Worm (Caenorhabditis elegans) whole organism, young adult: ENCODE results near the gene cav-2.

Experiments used
- B0019.2 ChIP-seq: fragments of 200-800 bp; sonication (Bioruptor generic); conservative IDR thresholded peaks from 2 replicates; pipeline ENCODE4 v1.3.6; 2022; ENCODE audit warnings: missing genetic modification reagents, missing genetic modification characterization, missing compliant biosample characterization
- C17E4.6 ChIP-seq: fragments of 200-800 bp; sonication (Bioruptor generic); IDR thresholded peaks from 2 replicates; pipeline ENCODE4 v1.3.6; 2022; ENCODE audit warnings: missing genetic modification reagents, missing genetic modification characterization, missing compliant biosample characterization
- F23B12.7 ChIP-seq: sonication (generic microtip); optimal IDR thresholded peaks from 2 replicates; lab custom pipeline; 2017; ENCODE audit warnings: missing genetic modification characterization, mild to moderate bottlenecking, missing compliant biosample characterization, antibody characterized with exemption, moderate library complexity; ENCODE audit not compliant: insufficient read depth
- F37B4.10 ChIP-seq: fragments of 200-800 bp; sonication (Bioruptor generic); IDR thresholded peaks from 2 replicates; pipeline ENCODE4 v1.3.6; 2022; ENCODE audit warnings: missing genetic modification characterization, missing compliant biosample characterization
- F57C9.4 ChIP-seq: sonication (generic microtip); optimal IDR thresholded peaks from 2 replicates; lab custom pipeline; 2017; ENCODE audit warnings: mild to moderate bottlenecking, missing genetic modification characterization, missing compliant biosample characterization
- K12H6.12 ChIP-seq: fragments of 200-800 bp; sonication (Bioruptor generic); optimal IDR thresholded peaks from 2 replicates; lab custom pipeline; 2018; ENCODE audit warnings: mild to moderate bottlenecking, missing genetic modification characterization, missing compliant biosample characterization
- T07F8.4 ChIP-seq: sonication (generic microtip); optimal IDR thresholded peaks from 2 replicates; lab custom pipeline; 2016; ENCODE audit warnings: mild to moderate bottlenecking, missing genetic modification characterization, moderate library complexity, missing compliant biosample characterization
- T26A5.8 ChIP-seq: sonication (generic microtip); optimal IDR thresholded peaks from 2 replicates; lab custom pipeline; 2016; ENCODE audit warnings: missing genetic modification characterization, missing compliant biosample characterization
- Y95B8A.8 ChIP-seq: fragments of 200-800 bp; sonication (Bioruptor generic); IDR thresholded peaks from 2 replicates; pipeline ENCODE4 v1.3.6; 2022; ENCODE audit warnings: missing genetic modification reagents, missing genetic modification characterization, missing compliant biosample characterization
- attf-3 ChIP-seq: fragments of 200-800 bp; sonication (Bioruptor generic); conservative IDR thresholded peaks from 2 replicates; pipeline ENCODE4 v1.3.6; 2022; ENCODE audit warnings: missing genetic modification reagents, missing genetic modification characterization, missing compliant biosample characterization
- bed-1 ChIP-seq: fragments of 200-800 bp; sonication (Bioruptor generic); IDR thresholded peaks from 2 replicates; pipeline ENCODE4 v1.3.6; 2022; ENCODE audit warnings: missing genetic modification reagents, missing genetic modification characterization, missing compliant biosample characterization
- ccch-3 ChIP-seq: fragments of 200-800 bp; sonication (Bioruptor generic); optimal IDR thresholded peaks from 2 replicates; lab custom pipeline; 2018; ENCODE audit warnings: mild to moderate bottlenecking, missing genetic modification characterization, missing compliant biosample characterization
- ceh-100 ChIP-seq: fragments of 200-800 bp; sonication (Bioruptor generic); IDR thresholded peaks from 2 replicates; pipeline ENCODE4 v1.3.6; 2022; ENCODE audit warnings: missing genetic modification reagents, missing genetic modification characterization, missing compliant biosample characterization
- ceh-40 ChIP-seq: fragments of 200-800 bp; sonication (Bioruptor generic); IDR thresholded peaks from 2 replicates; pipeline ENCODE4 v1.3.6; 2022; ENCODE audit warnings: missing genetic modification characterization, missing compliant biosample characterization
- dpl-1 ChIP-seq: fragments of 150-350 bp; optimal IDR thresholded peaks from 2 replicates; lab custom pipeline; 2014; ENCODE audit warnings: missing biosample characterization, missing genetic modification reagents, missing genetic modification characterization
- egl-18 ChIP-seq: fragments of 200-800 bp; sonication (Bioruptor generic); IDR thresholded peaks from 2 replicates; pipeline ENCODE4 v1.3.6; 2022; ENCODE audit warnings: missing genetic modification reagents, missing genetic modification characterization, missing compliant biosample characterization
- egl-44 ChIP-seq: fragments of 200-800 bp; sonication (Bioruptor generic); IDR thresholded peaks from 2 replicates; pipeline ENCODE4 v1.3.6; 2022; ENCODE audit warnings: missing genetic modification reagents, missing genetic modification characterization, missing compliant biosample characterization
- him-1 ChIP-seq: sonication (generic microtip); optimal IDR thresholded peaks from 2 replicates; lab custom pipeline; 2016; ENCODE audit warnings: missing genotype, missing genetic modification reagents, missing genetic modification characterization, missing compliant biosample characterization
- hlh-12 ChIP-seq: sonication (generic microtip); optimal IDR thresholded peaks from 2 replicates; lab custom pipeline; 2016; ENCODE audit warnings: missing genetic modification characterization, missing compliant biosample characterization
- hlh-26 ChIP-seq: fragments of 200-800 bp; sonication (Bioruptor generic); conservative IDR thresholded peaks from 2 replicates; pipeline ENCODE4 v1.3.6; 2022; ENCODE audit warnings: missing genetic modification reagents, missing genetic modification characterization, missing compliant biosample characterization
- lin-26 ChIP-seq: fragments of 200-800 bp; sonication (Bioruptor generic); IDR thresholded peaks from 2 replicates; pipeline ENCODE4 v1.3.6; 2022; ENCODE audit warnings: missing genetic modification reagents, missing genetic modification characterization, missing compliant biosample characterization
- lin-40 ChIP-seq: sonication (generic microtip); optimal IDR thresholded peaks from 2 replicates; lab custom pipeline; 2016; ENCODE audit warnings: missing genetic modification characterization, mild to moderate bottlenecking, missing compliant biosample characterization, missing genotype, missing genetic modification reagents
- lsl-1 ChIP-seq: fragments of 200-800 bp; sonication (Bioruptor generic); optimal IDR thresholded peaks from 2 replicates; lab custom pipeline; 2018; ENCODE audit warnings: mild to moderate bottlenecking, missing genetic modification characterization, moderate library complexity, missing compliant biosample characterization
- madf-3 ChIP-seq: fragments of 200-800 bp; sonication (Bioruptor generic); IDR thresholded peaks from 2 replicates; pipeline ENCODE4 v1.3.6; 2022; ENCODE audit warnings: missing genetic modification reagents, missing genetic modification characterization, missing compliant biosample characterization
- madf-6 ChIP-seq: fragments of 200-800 bp; sonication (Bioruptor generic); IDR thresholded peaks from 2 replicates; pipeline ENCODE4 v1.3.6; 2022; ENCODE audit warnings: missing genetic modification reagents, missing genetic modification characterization, missing compliant biosample characterization
- madf-8 ChIP-seq: fragments of 200-800 bp; sonication (Bioruptor generic); conservative IDR thresholded peaks from 2 replicates; pipeline ENCODE4 v1.3.6; 2022; ENCODE audit warnings: missing genetic modification reagents, missing genetic modification characterization, missing compliant biosample characterization
- mcd-1 ChIP-seq: fragments of 200-800 bp; sonication (Bioruptor generic); IDR thresholded peaks from 2 replicates; pipeline ENCODE4 v1.3.6; 2022; ENCODE audit warnings: missing genetic modification reagents, missing genetic modification characterization, missing compliant biosample characterization
- nfyb-1 ChIP-seq: fragments of 200-800 bp; sonication (Bioruptor generic); IDR thresholded peaks from 2 replicates; pipeline ENCODE4 v1.3.6; 2022; ENCODE audit warnings: missing genetic modification reagents, missing genetic modification characterization, missing compliant biosample characterization
- nhr-80 ChIP-seq: sonication (generic microtip); optimal IDR thresholded peaks from 2 replicates; lab custom pipeline; 2016; ENCODE audit warnings: missing genetic modification characterization, missing compliant biosample characterization
- nhr-90 ChIP-seq: sonication (generic microtip); optimal IDR thresholded peaks from 2 replicates; lab custom pipeline; 2016; ENCODE audit warnings: missing genotype, mild to moderate bottlenecking, missing genetic modification characterization, missing compliant biosample characterization
- repo-1 ChIP-seq: sonication (generic microtip); optimal IDR thresholded peaks from 2 replicates; lab custom pipeline; 2017; ENCODE audit warnings: mild to moderate bottlenecking, missing genetic modification characterization, missing compliant biosample characterization
- rpc-1 ChIP-seq, 2 experiments: fragments of 150-350 bp in 1 of 2; sonication (generic microtip) in 1 of 2; optimal IDR thresholded peaks; 2 replicates each; lab custom pipeline; 2014 to 2018; ENCODE audit warnings: missing biosample characterization in 1 of 2, missing genetic modification characterization in 1 of 2, missing genetic modification reagents in 1 of 2, missing genotype in 1 of 2
- snpc-3.4 ChIP-seq: sonication (generic microtip); optimal IDR thresholded peaks from 2 replicates; lab custom pipeline; 2017; ENCODE audit warnings: missing genetic modification characterization, mild to moderate bottlenecking, missing compliant biosample characterization, antibody characterized with exemption, moderate library complexity, missing genotype, missing genetic modification reagents
- tbp1 ChIP-seq: fragments of 200-800 bp; sonication (Bioruptor generic); optimal IDR thresholded peaks from 2 replicates; lab custom pipeline; 2018; ENCODE audit warnings: mild to moderate bottlenecking, missing genetic modification characterization, missing compliant biosample characterization
- xnd-1 ChIP-seq: sonication (generic microtip); optimal IDR thresholded peaks from 2 replicates; lab custom pipeline; 2016; ENCODE audit warnings: missing genotype, missing genetic modification reagents, missing genetic modification characterization, missing compliant biosample characterization
- ztf-26 ChIP-seq: sonication (generic microtip); optimal IDR thresholded peaks from 2 replicates; lab custom pipeline; 2017; ENCODE audit warnings: missing genetic modification characterization, missing compliant biosample characterization
- ztf-3 ChIP-seq: fragments of 200-800 bp; sonication (Bioruptor generic); optimal IDR thresholded peaks from 2 replicates; lab custom pipeline; 2018; ENCODE audit warnings: mild to moderate bottlenecking, missing genetic modification characterization, missing compliant biosample characterization
- ztf-6 ChIP-seq: fragments of 200-800 bp; sonication (Bioruptor generic); IDR thresholded peaks from 2 replicates; pipeline ENCODE4 v1.3.6; 2022; ENCODE audit warnings: missing genetic modification reagents, missing genetic modification characterization, missing compliant biosample characterization

Gene cav-2

ce11 chrV:13589494-13590176, 32.7 kb downstream of the cav-2 start, which contains the start of the genes F53F4.2 and F53F4.18:
Gene F53F4.2, minus strand, starts transcription at chrV:13589594.
Gene F53F4.18, plus strand, starts transcription at chrV:13590126.
- TF ChIP-seq ztf-3 (GFP tag; lab: Kevin White, UChicago): no peak
- no peak for TF ChIP-seq egl-18
- no peak for TF ChIP-seq ccch-3 (GFP tag; lab: Kevin White, UChicago)
- TF ChIP-seq bed-1 (GFP tag; lab: Robert Waterston, UW): no peak
- no peak for TF ChIP-seq nhr-90
- TF ChIP-seq ztf-26 (tag; lab: Kevin White, UChicago): no peak
- TF ChIP-seq T26A5.8: no peak
- TF ChIP-seq B0019.2: no peak
- TF ChIP-seq rpc-1 (optimal IDR thresholded peaks at IDR 0.05; lab: Kevin White, UChicago): no peak
- no peak for TF ChIP-seq rpc-1 (tag; optimal IDR thresholded peaks at IDR 0.05; lab: Kevin White, UChicago)
- no peak for TF ChIP-seq nfyb-1 (GFP tag; lab: Robert Waterston, UW)
- TF ChIP-seq K12H6.12 (tag; lab: Kevin White, UChicago): no peak
- TF ChIP-seq F37B4.10: no peak
- no peak for TF ChIP-seq lin-26
- no peak for TF ChIP-seq F23B12.7
- TF ChIP-seq, all 124 proteins: peak for 0

DNA sequence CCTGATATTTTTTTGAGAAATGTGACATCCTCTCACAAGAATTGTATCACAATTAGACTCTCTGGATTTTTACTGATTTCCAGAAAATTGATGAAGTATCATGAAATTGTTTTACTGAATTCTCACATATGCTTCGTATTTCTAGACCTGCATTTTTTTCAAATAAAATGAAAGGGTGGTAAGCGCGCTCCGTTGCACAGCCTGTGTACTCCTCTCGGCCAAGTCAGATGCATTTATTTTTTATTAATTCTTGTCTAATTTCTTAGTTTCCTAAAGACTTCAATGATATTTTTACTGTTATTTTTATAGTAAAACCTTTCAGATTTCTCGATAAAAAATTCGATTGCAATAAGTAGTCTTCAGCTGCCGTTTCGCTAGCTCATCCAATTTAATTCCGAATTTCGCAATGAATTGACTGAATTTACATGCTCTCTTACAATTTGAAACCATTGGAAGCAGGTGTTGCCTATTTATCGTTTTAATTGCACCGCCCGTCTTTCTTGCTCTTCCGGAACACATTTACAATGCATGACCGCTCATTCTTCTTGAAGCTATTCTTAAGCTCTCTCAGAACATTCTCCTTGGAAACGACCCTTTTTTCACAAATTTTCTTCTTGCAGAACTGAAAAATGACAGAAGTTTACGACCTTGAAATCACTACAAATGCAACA, 34.7 kb downstream of the cav-2 start, which contains the start of gene tbcb-1:
TSS of gene tbcb-1 (plus strand) at position 621 of the 671 bp plus-strand sequence.
- TF ChIP-seq T07F8.4 (tag; lab: Kevin White, UChicago) (no peak), xnd-1 (tag; lab: Kevin White, UChicago) (peak; percentile 79), madf-8 (GFP tag; lab: Robert Waterston, UW) (peak; percentile 90), F23B12.7 (no peak), him-1 (peak; percentile 36), attf-3 (0 out of 2 replicates have a peak, but pooled peaks have one; percentile 19), snpc-3.4 (peak; percentile 0), madf-6 (peak; percentile 92), repo-1 (no peak), nhr-80 (tag; lab: Kevin White, UChicago) (no peak), egl-44 (GFP tag; lab: Robert Waterston, UW) (no peak), hlh-26 (GFP tag; lab: Robert Waterston, UW) (no peak), Y95B8A.8 (GFP tag; lab: Robert Waterston, UW) (no peak), tbp1 (GFP tag; lab: Kevin White, UChicago) (no peak), mcd-1 (GFP tag; lab: Robert Waterston, UW) (peak; percentile 92), ceh-100 (GFP tag; lab: Robert Waterston, UW) (no peak), lsl-1 (GFP tag; lab: Kevin White, UChicago) (peak; percentile 32), nhr-90 (no peak), ceh-40 (GFP tag; lab: Robert Waterston, UW) (no peak), lin-40 (no peak)

- TF ChIP-seq C17E4.6 (GFP tag; lab: Robert Waterston, UW) (no peak), ztf-6 (no peak), dpl-1 (no peak), nfyb-1 (GFP tag; lab: Robert Waterston, UW) (no peak), madf-6 (peak; percentile 47; the same call in 1 of the 2 replicates), hlh-12 (tag; lab: Kevin White, UChicago) (no peak), him-1 (no peak), Y95B8A.8 (GFP tag; lab: Robert Waterston, UW) (0 out of 2 replicates have a peak, but pooled peaks have one; percentile 18), T26A5.8 (no peak), madf-3 (GFP tag; lab: Robert Waterston, UW) (no peak), F57C9.4 (tag; lab: Kevin White, UChicago) (no peak)
Measured at ce11 chrV:13593083-13593482, 36.2 kb downstream of the cav-2 start, which contains the start of gene F53F4.4. Gene F53F4.4, plus strand, starts transcription at chrV:13593383.
